Worm (Caenorhabditis elegans): Measurements from ENCODE around the gene C18B10.6.
A peak's percentile ranks its signal among the peaks of the same experiment; 100 is the strongest.

The C18B10.6 gene

DNA sequence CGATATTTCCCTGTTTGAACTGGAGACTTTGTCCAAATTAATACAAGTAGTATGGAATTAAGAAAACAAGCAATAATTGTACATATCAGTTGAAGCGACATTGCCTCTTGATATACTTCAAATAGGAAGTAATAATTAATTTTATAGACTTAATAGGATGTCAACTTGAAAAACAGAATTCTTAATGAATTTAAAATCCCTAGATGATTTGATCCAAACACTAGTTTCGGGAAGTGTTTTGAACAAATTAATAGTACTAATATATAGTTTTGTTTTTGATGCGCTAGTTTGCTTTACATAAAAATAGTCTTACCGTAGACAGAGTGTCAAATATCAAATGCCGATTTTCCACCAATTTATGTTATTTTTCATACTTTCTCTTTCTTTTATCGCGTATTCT lies 2.4 kb downstream of the C18B10.6 start, which contains the start of gene str-190:
Gene str-190, minus strand, starts transcription at position 101 of the 400 bp plus-strand sequence.
- TF ChIP-seq eor-1 (tag; optimal IDR thresholded peaks at IDR 0.05): no peak
- no peak for TF ChIP-seq nfya-1 (tag; optimal IDR thresholded peaks at IDR 0.05; ENCODE audit: insufficient read depth)
- TF ChIP-seq nhr-25 (tag; optimal IDR thresholded peaks at IDR 0.05): no peak

DNA sequence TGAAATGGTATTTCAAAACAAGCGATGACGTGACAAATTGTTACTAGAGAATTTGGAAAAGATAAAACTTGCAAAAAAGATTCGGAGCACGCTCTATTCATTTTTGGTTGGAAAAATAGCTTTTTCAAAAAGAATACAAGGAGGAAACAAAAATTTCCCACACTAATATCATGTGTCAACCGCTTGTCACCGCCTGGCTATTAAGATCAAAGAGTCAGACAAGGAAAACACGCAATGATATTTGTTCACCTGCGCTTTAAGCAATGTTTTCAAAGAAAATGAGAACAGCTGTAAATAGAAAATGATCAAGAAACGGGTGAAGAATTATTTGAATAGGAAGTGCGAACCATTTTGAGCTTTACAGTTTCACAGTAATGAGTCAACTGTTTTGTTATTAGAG lies 4.1 kb downstream of the C18B10.6 start, which contains the start of gene srh-125:
Gene srh-125, minus strand, starts transcription at position 101 of the 400 bp plus-strand sequence.
- TF ChIP-seq nhr-12 (tag; optimal IDR thresholded peaks at IDR 0.05) (no peak), ama-1 (optimal IDR thresholded peaks at IDR 0.05) (no peak), aly-2 (tag; optimal IDR thresholded peaks at IDR 0.05) (no peak), lin-15B (tag; optimal IDR thresholded peaks at IDR 0.05) (no peak), nhr-76 (tag; optimal IDR thresholded peaks at IDR 0.05) (no peak), lsy-12 (tag; optimal IDR thresholded peaks at IDR 0.05) (no peak), elt-2 (tag; optimal IDR thresholded peaks at IDR 0.05) (no peak), nfya-1 (tag; optimal IDR thresholded peaks at IDR 0.05; ENCODE audit: insufficient read depth) (no peak), nhr-25 (tag; optimal IDR thresholded peaks at IDR 0.05) (no peak), mdl-1 (tag; optimal IDR thresholded peaks at IDR 0.05) (no peak), mml-1 (tag; optimal IDR thresholded peaks at IDR 0.05) (no peak), nhr-23 (tag; optimal IDR thresholded peaks at IDR 0.05) (no peak), pqm-1 (tag; optimal IDR thresholded peaks at IDR 0.05) (no peak), eor-1 (tag; optimal IDR thresholded peaks at IDR 0.05) (no peak), elt-3 (tag; optimal IDR thresholded peaks at IDR 0.05) (no peak), fkh-2 (tag; optimal IDR thresholded peaks at IDR 0.05) (no peak), tbx-2 (tag; optimal IDR thresholded peaks at IDR 0.05) (no peak), elt-1 (tag; optimal IDR thresholded peaks at IDR 0.05) (no peak)

DNA sequence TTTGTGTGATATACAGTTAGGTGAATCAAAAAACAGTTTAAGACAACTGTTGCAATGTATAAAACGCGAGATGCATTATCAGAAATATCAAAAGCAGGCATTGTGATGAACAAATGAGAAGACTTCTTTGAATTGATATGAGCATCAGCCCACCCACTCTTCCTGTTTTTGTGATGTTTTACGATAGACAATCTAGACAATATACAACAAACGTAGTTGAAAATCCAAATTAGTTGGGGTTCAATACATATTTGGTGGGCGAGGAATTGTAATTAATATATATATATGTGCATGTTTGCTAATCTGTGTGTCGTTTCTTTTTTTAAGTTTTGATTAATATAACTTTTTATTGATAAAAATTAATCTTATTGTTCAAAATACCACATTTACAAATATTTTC lies 8.0 kb downstream of the C18B10.6 start, which contains the start of gene str-28:
Gene str-28, minus strand, starts transcription at position 101 of the 400 bp plus-strand sequence.
- no peak for TF ChIP-seq snpc-4 (tag; optimal IDR thresholded peaks at IDR 0.05)
- TF ChIP-seq ama-1 (optimal IDR thresholded peaks at IDR 0.05): no peak
- no peak for TF ChIP-seq daf-12 (tag; optimal IDR thresholded peaks at IDR 0.05)
- no peak for TF ChIP-seq unc-62 (GFP tag; optimal IDR thresholded peaks at IDR 0.05)
- TF ChIP-seq nhr-25 (tag; optimal IDR thresholded peaks at IDR 0.05): no peak
- TF ChIP-seq nhr-11 (tag; optimal IDR thresholded peaks at IDR 0.05): no peak
- TF ChIP-seq zag-1 (tag; optimal IDR thresholded peaks at IDR 0.05): no peak
- no peak for TF ChIP-seq ztf-11 (tag; optimal IDR thresholded peaks at IDR 0.05)
- TF ChIP-seq nhr-28 (tag; optimal IDR thresholded peaks at IDR 0.05): no peak
- TF ChIP-seq nhr-237 (tag; optimal IDR thresholded peaks at IDR 0.05): no peak

DNA sequence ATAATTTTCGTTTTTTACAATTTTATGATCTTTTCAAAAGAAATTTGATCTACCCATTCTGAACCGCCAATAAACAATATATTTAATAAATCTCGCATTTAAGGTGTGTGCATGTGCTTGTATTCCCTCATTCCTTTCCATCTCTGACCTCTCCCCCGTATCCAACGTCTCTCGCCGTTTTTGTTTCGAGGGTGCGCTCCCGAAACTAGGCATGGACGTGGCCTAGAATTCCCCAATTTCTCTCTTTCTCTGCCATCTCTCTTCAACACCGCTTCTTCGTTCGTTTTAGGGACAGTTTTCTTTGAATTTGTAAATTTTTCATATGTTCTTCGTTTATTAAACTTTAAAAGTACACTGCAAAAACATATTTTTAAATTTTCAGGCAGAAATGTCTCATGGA lies 15.3 kb downstream of the C18B10.6 start, which contains the start of gene F25E5.1:
Gene F25E5.1, plus strand, starts transcription at position 376 of the 400 bp plus-strand sequence.
- TF ChIP-seq fkh-2 (tag; optimal IDR thresholded peaks at IDR 0.05) (no peak), egl-5 (tag; optimal IDR thresholded peaks at IDR 0.05) (peak; percentile 50), nhr-237 (tag; optimal IDR thresholded peaks at IDR 0.05) (no peak), elt-1 (tag; optimal IDR thresholded peaks at IDR 0.05) (no peak), nhr-76 (tag; optimal IDR thresholded peaks at IDR 0.05) (no peak), unc-62 (GFP tag; optimal IDR thresholded peaks at IDR 0.05) (no peak), snpc-4 (tag; optimal IDR thresholded peaks at IDR 0.05) (peak; percentile 76), hmg-11 (tag; optimal IDR thresholded peaks at IDR 0.05) (peak; percentile 80), aly-2 (tag; optimal IDR thresholded peaks at IDR 0.05) (no peak), lin-15B (tag; optimal IDR thresholded peaks at IDR 0.05) (peak; percentile 77), nhr-43 (tag; optimal IDR thresholded peaks at IDR 0.05; ENCODE audit: poor library complexity, severe bottlenecking) (peak; percentile 57), jun-1 (tag; optimal IDR thresholded peaks at IDR 0.05) (no peak), pqm-1 (tag; optimal IDR thresholded peaks at IDR 0.05) (peak; percentile 39), fos-1 (tag; optimal IDR thresholded peaks at IDR 0.05) (no peak), nfya-1 (tag; optimal IDR thresholded peaks at IDR 0.05; ENCODE audit: insufficient read depth) (peak; percentile 71), mdl-1 (tag; optimal IDR thresholded peaks at IDR 0.05) (no peak), tbx-2 (tag; optimal IDR thresholded peaks at IDR 0.05) (no peak), nhr-25 (tag; optimal IDR thresholded peaks at IDR 0.05) (peak; percentile 65), skn-1 (tag; optimal IDR thresholded peaks at IDR 0.05) (no peak), pha-4 (tag; optimal IDR thresholded peaks at IDR 0.05) (no peak), lin-39 (tag; optimal IDR thresholded peaks at IDR 0.05) (no peak), fkh-10 (GFP tag; optimal IDR thresholded peaks at IDR 0.05) (no peak), ZK546.5 (tag; optimal IDR thresholded peaks at IDR 0.05) (no peak), unc-39 (tag; optimal IDR thresholded peaks at IDR 0.05) (no peak), elt-2 (tag; optimal IDR thresholded peaks at IDR 0.05) (peak; percentile 40), elt-3 (tag; optimal IDR thresholded peaks at IDR 0.05) (no peak)
